Fruit fly (Drosophila melanogaster) whole organism, embryonic: ENCODE results near the gene CG32075.

Experiments used
- ATbp ChIP-seq: fragments of 200-800 bp; sonication (Bioruptor generic); optimal IDR thresholded peaks from 2 replicates; lab custom pipeline; 2017; ENCODE audit warnings: missing biosample characterization, mild to moderate bottlenecking, missing genetic modification characterization, missing genetic modification reagents
- CG1024 ChIP-seq: fragments of 200-800 bp; sonication (Bioruptor generic); IDR thresholded peaks from 2 replicates; pipeline ENCODE4 v1.3.6; 2022; ENCODE audit warnings: missing biosample characterization, missing genetic modification characterization
- CG12071 ChIP-seq: fragments of 200-800 bp; sonication (Bioruptor generic); optimal IDR thresholded peaks from 3 replicates; lab custom pipeline; 2018; ENCODE audit warnings: missing biosample characterization, mild to moderate bottlenecking, missing genetic modification characterization
- CG12104 ChIP-seq: fragments of 200-800 bp; sonication (Bioruptor generic); optimal IDR thresholded peaks from 3 replicates; lab custom pipeline; 2016; ENCODE audit warnings: missing biosample characterization, missing genetic modification characterization
- CG12659 ChIP-seq: fragments of 200-800 bp; sonication (Bioruptor generic); optimal IDR thresholded peaks from 3 replicates; lab custom pipeline; 2017; ENCODE audit warnings: mild to moderate bottlenecking, missing biosample characterization, missing genetic modification reagents, missing genetic modification characterization
- CG14014 ChIP-seq: fragments of 200-800 bp; sonication (Bioruptor generic); IDR thresholded peaks from 2 replicates; pipeline ENCODE4 v1.3.6; 2022; ENCODE audit warnings: missing biosample characterization, missing genetic modification characterization
- CG14667 ChIP-seq: fragments of 200-800 bp; sonication (Bioruptor generic); IDR thresholded peaks from 2 replicates; pipeline ENCODE4 v1.3.6; 2022; ENCODE audit warnings: missing biosample characterization, missing genetic modification characterization
- CG15011 ChIP-seq: fragments of 200-800 bp; sonication (Bioruptor generic); optimal IDR thresholded peaks from 3 replicates; lab custom pipeline; 2018; ENCODE audit warnings: missing biosample characterization, mild to moderate bottlenecking, missing genetic modification characterization
- CG15479 ChIP-seq: fragments of 200-800 bp; sonication (Bioruptor generic); optimal IDR thresholded peaks from 3 replicates; lab custom pipeline; 2019; ENCODE audit warnings: missing biosample characterization, mild to moderate bottlenecking, missing genetic modification characterization, moderate library complexity
- CG15696 ChIP-seq: fragments of 200-800 bp; sonication (Bioruptor generic); optimal IDR thresholded peaks from 2 replicates; lab custom pipeline; 2019; ENCODE audit warnings: missing biosample characterization, mild to moderate bottlenecking, missing genetic modification characterization, moderate library complexity
- CG1602 ChIP-seq: fragments of 200-800 bp; sonication (Bioruptor generic); optimal IDR thresholded peaks from 3 replicates; lab custom pipeline; 2016; ENCODE audit warnings: missing biosample characterization, missing genetic modification characterization
- CG18262 ChIP-seq: fragments of 200-800 bp; optimal IDR thresholded peaks from 3 replicates; lab custom pipeline; 2019; ENCODE audit warnings: missing biosample characterization, mild to moderate bottlenecking, missing genetic modification characterization, moderate library complexity
- CG18619 ChIP-seq: fragments of 200-800 bp; sonication (Bioruptor generic); optimal IDR thresholded peaks from 3 replicates; lab custom pipeline; 2017; ENCODE audit warnings: missing biosample characterization, mild to moderate bottlenecking, missing genetic modification characterization
- CG31441 ChIP-seq: fragments of 200-800 bp; sonication (Bioruptor generic); IDR thresholded peaks from 2 replicates; pipeline ENCODE4 v1.3.6; 2022; ENCODE audit warnings: missing biosample characterization, missing genetic modification characterization
- CG4424 ChIP-seq: fragments of 200-800 bp; sonication (Bioruptor generic); optimal IDR thresholded peaks from 3 replicates; lab custom pipeline; 2016; ENCODE audit warnings: missing biosample characterization, missing genetic modification characterization
- CG4854 ChIP-seq: fragments of 200-800 bp; sonication (Bioruptor generic); optimal IDR thresholded peaks from 2 replicates; lab custom pipeline; 2016; ENCODE audit warnings: missing biosample characterization, missing genetic modification characterization, inconsistent platforms
- CG6175 ChIP-seq: fragments of 200-800 bp; sonication (Bioruptor generic); IDR thresholded peaks from 3 replicates; pipeline ENCODE4 v1.3.6; 2022; ENCODE audit warnings: missing biosample characterization, missing genetic modification characterization
- CG6254 ChIP-seq: fragments of 200-800 bp; sonication (Bioruptor generic); optimal IDR thresholded peaks from 3 replicates; lab custom pipeline; 2017; ENCODE audit warnings: mild to moderate bottlenecking, missing biosample characterization, missing genetic modification reagents, missing genetic modification characterization
- CG6791 ChIP-seq: fragments of 200-800 bp; sonication (Bioruptor generic); IDR thresholded peaks from 3 replicates; pipeline ENCODE4 v1.3.6; 2022; ENCODE audit warnings: missing biosample characterization, missing genetic modification characterization; ENCODE audit not compliant: partially characterized antibody
- CG6813 ChIP-seq: fragments of 200-800 bp; sonication (Bioruptor generic); optimal IDR thresholded peaks from 2 replicates; lab custom pipeline; 2017; ENCODE audit warnings: missing biosample characterization, missing genetic modification characterization, mild to moderate bottlenecking, moderate library complexity, missing genetic modification reagents
- CG7372 ChIP-seq: fragments of 200-800 bp; sonication (Bioruptor generic); IDR thresholded peaks from 2 replicates; pipeline ENCODE4 v1.3.6; 2022; ENCODE audit warnings: missing biosample characterization, missing genetic modification characterization
- CG7556 ChIP-seq: fragments of 200-800 bp; sonication (Bioruptor generic); optimal IDR thresholded peaks from 2 replicates; lab custom pipeline; 2017; ENCODE audit warnings: missing biosample characterization, mild to moderate bottlenecking, missing genetic modification characterization
- CG7928 ChIP-seq: fragments of 200-800 bp; sonication (Bioruptor generic); optimal IDR thresholded peaks from 2 replicates; lab custom pipeline; 2017; ENCODE audit warnings: missing biosample characterization, mild to moderate bottlenecking, missing genetic modification characterization
- CG9215 ChIP-seq: fragments of 200-800 bp; sonication (Bioruptor generic); IDR thresholded peaks from 2 replicates; pipeline ENCODE4 v1.3.6; 2022; ENCODE audit warnings: missing biosample characterization, missing genetic modification characterization
- CG9797 ChIP-seq: fragments of 200-800 bp; sonication (Bioruptor generic); optimal IDR thresholded peaks from 3 replicates; lab custom pipeline; 2018; ENCODE audit warnings: missing biosample characterization, mild to moderate bottlenecking, missing genetic modification characterization
- Dip3 ChIP-seq: fragments of 200-800 bp; sonication (Bioruptor generic); optimal IDR thresholded peaks from 3 replicates; lab custom pipeline; 2016; ENCODE audit warnings: missing biosample characterization, missing genetic modification characterization
- Fer2 ChIP-seq: fragments of 200-800 bp; sonication (Bioruptor generic); optimal IDR thresholded peaks from 2 replicates; lab custom pipeline; 2018; ENCODE audit warnings: missing biosample characterization, mild to moderate bottlenecking, missing genetic modification characterization, moderate library complexity
- Med ChIP-seq: fragments of 200-800 bp; sonication (Bioruptor generic); peaks from one replicate; lab custom pipeline; 2016; ENCODE audit warnings: missing biosample characterization, missing genetic modification characterization, mild to moderate bottlenecking, inconsistent platforms, moderate library complexity
- NFAT ChIP-seq: fragments of 200-800 bp; sonication (Bioruptor generic); IDR thresholded peaks from 2 replicates; pipeline ENCODE4 v1.3.6; 2022; ENCODE audit warnings: missing biosample characterization, missing genetic modification characterization
- Oaz ChIP-seq: fragments of 200-800 bp; sonication (Bioruptor generic); IDR thresholded peaks from 2 replicates; pipeline ENCODE4 v1.3.6; 2022; ENCODE audit warnings: missing biosample characterization, missing genetic modification characterization
- Rfx ChIP-seq: fragments of 200-800 bp; sonication (Bioruptor generic); IDR thresholded peaks from 2 replicates; pipeline ENCODE4 v1.3.6; 2022; ENCODE audit warnings: missing biosample characterization, missing genetic modification characterization
- Sry-δ ChIP-seq: fragments of 200-800 bp; sonication (Bioruptor generic); optimal IDR thresholded peaks from 2 replicates; lab custom pipeline; 2016; ENCODE audit warnings: missing biosample characterization, missing genetic modification characterization
- Taf1 ChIP-seq: fragments of 200-800 bp; sonication (Bioruptor generic); IDR thresholded peaks from 2 replicates; pipeline ENCODE4 v1.3.6; 2022; ENCODE audit warnings: missing biosample characterization, missing genetic modification characterization
- Tbp ChIP-seq: fragments of >200 bp; optimal IDR thresholded peaks from 2 replicates; lab custom pipeline; 2018; ENCODE audit warnings: missing biosample characterization, missing genetic modification characterization
- amos ChIP-seq: fragments of 200-800 bp; sonication (Bioruptor generic); IDR thresholded peaks from 2 replicates; pipeline ENCODE4 v1.3.6; 2022; ENCODE audit warnings: missing biosample characterization, missing genetic modification characterization; ENCODE audit not compliant: partially characterized antibody
- bbx ChIP-seq: fragments of 200-800 bp; sonication (Bioruptor generic); IDR thresholded peaks from 2 replicates; pipeline ENCODE4 v1.3.6; 2022; ENCODE audit warnings: missing biosample characterization, missing genetic modification characterization; ENCODE audit not compliant: partially characterized antibody
- cg ChIP-seq: fragments of 200-800 bp; sonication (Bioruptor generic); optimal IDR thresholded peaks from 3 replicates; lab custom pipeline; 2019; ENCODE audit warnings: missing biosample characterization, mild to moderate bottlenecking, missing genetic modification characterization, moderate library complexity
- ems ChIP-seq: fragments of 200-800 bp; sonication (Bioruptor generic); optimal IDR thresholded peaks from 3 replicates; lab custom pipeline; 2016; ENCODE audit warnings: missing biosample characterization, missing genetic modification characterization
- fd96Cb ChIP-seq: fragments of 200-800 bp; sonication (Bioruptor generic); optimal IDR thresholded peaks from 2 replicates; lab custom pipeline; 2018; ENCODE audit warnings: missing biosample characterization, mild to moderate bottlenecking, missing genetic modification characterization, moderate library complexity
- gem ChIP-seq: fragments of 200-800 bp; sonication (Bioruptor generic); optimal IDR thresholded peaks from 2 replicates; lab custom pipeline; 2019; ENCODE audit warnings: missing biosample characterization, mild to moderate bottlenecking, missing genetic modification characterization, moderate library complexity
- kah ChIP-seq: fragments of 200-800 bp; sonication (Bioruptor generic); optimal IDR thresholded peaks from 2 replicates; lab custom pipeline; 2018; ENCODE audit warnings: missing biosample characterization, mild to moderate bottlenecking, missing genetic modification characterization
- ken ChIP-seq: fragments of 200-800 bp; sonication (Bioruptor generic); IDR thresholded peaks from 3 replicates; pipeline ENCODE4 v1.3.6; 2022; ENCODE audit warnings: missing biosample characterization, missing genetic modification characterization
- lab ChIP-seq: fragments of 200-800 bp; sonication (Bioruptor generic); optimal IDR thresholded peaks from 3 replicates; lab custom pipeline; 2017; ENCODE audit warnings: missing biosample characterization, missing genetic modification characterization, mild to moderate bottlenecking, moderate library complexity, missing genetic modification reagents
- mirr ChIP-seq: fragments of 200-800 bp; sonication (Bioruptor generic); optimal IDR thresholded peaks from 3 replicates; lab custom pipeline; 2018; ENCODE audit warnings: missing biosample characterization, mild to moderate bottlenecking, missing genetic modification characterization
- oc ChIP-seq: fragments of 200-800 bp; sonication (Bioruptor generic); optimal IDR thresholded peaks from 2 replicates; lab custom pipeline; 2018; ENCODE audit warnings: missing biosample characterization, mild to moderate bottlenecking, missing genetic modification characterization, moderate library complexity
- sd ChIP-seq: fragments of 200-800 bp; sonication (Bioruptor generic); optimal IDR thresholded peaks from 3 replicates; lab custom pipeline; 2018; ENCODE audit warnings: missing biosample characterization, mild to moderate bottlenecking, missing genetic modification characterization, moderate library complexity
- slou ChIP-seq: fragments of 200-800 bp; sonication (Bioruptor generic); optimal IDR thresholded peaks from 3 replicates; lab custom pipeline; 2016; ENCODE audit warnings: missing biosample characterization, missing genetic modification characterization
- sna ChIP-seq: fragments of 200-800 bp; sonication (Bioruptor generic); IDR thresholded peaks from 2 replicates; pipeline ENCODE4 v1.3.6; 2022; ENCODE audit warnings: missing biosample characterization, missing genetic modification characterization; ENCODE audit not compliant: partially characterized antibody
- sqz ChIP-seq: fragments of 200-800 bp; sonication (Bioruptor generic); optimal IDR thresholded peaks from 3 replicates; lab custom pipeline; 2018; ENCODE audit warnings: missing biosample characterization, mild to moderate bottlenecking, missing genetic modification characterization
- yki ChIP-seq: fragments of >200 bp; optimal IDR thresholded peaks from 3 replicates; lab custom pipeline; 2018

The CG32075 gene

dm6 chr3L:11089805-11090440 is 25.2 kb upstream of the CG32075 start (continued):
- TF ChIP-seq Sry-δ (GFP tag; lab: Kevin White, UChicago) (peak; percentile 35), CG1602 (GFP tag; lab: Kevin White, UChicago) (peak; percentile 87), CG15696 (tag; lab: Kevin White, UChicago) (peak; percentile 93), CG12104 (GFP tag; lab: Kevin White, UChicago) (peak; percentile 87), Fer2 (tag; lab: Kevin White, UChicago) (no peak), Dip3 (GFP tag; lab: Kevin White, UChicago) (peak; percentile 35), Med (GFP tag; lab: Kevin White, UChicago) (peak; percentile 86), CG1024 (GFP tag; lab: Robert Waterston, UW) (peak; percentile 84), amos (GFP tag; lab: Robert Waterston, UW) (no peak), kah (GFP tag; lab: Kevin White, UChicago) (peak; percentile 82), CG6813 (GFP tag; lab: Kevin White, UChicago) (peak; percentile 85), CG7556 (GFP tag; lab: Kevin White, UChicago) (peak; percentile 98), CG7928 (GFP tag; lab: Kevin White, UChicago) (peak; percentile 14), CG4424 (GFP tag; lab: Kevin White, UChicago) (peak; percentile 94), sna (GFP tag; lab: Robert Waterston, UW) (no peak), fd96Cb (peak; percentile 89), Rfx (peak; percentile 58), slou (peak; percentile 40), CG18619 (GFP tag; lab: Kevin White, UChicago) (peak; percentile 93), ems (GFP tag; lab: Kevin White, UChicago) (peak; percentile 87), CG14667 (GFP tag; lab: Robert Waterston, UW) (peak; percentile 67; the same call in 1 of the 2 replicates), Taf1 (GFP tag; lab: Robert Waterston, UW) (0 out of 2 replicates have a peak, but pooled peaks have one; percentile 15), CG7372 (GFP tag; lab: Robert Waterston, UW) (peak; percentile 72; the same call in 1 of the 2 replicates), CG6175 (GFP tag; lab: Robert Waterston, UW) (no peak), CG15479 (GFP tag; lab: Kevin White, UChicago) (peak; percentile 82), oc (tag; lab: Kevin White, UChicago) (peak; percentile 81), CG14014 (peak; percentile 77), CG4854 (GFP tag; lab: Kevin White, UChicago) (peak; percentile 73)

- TF ChIP-seq Oaz (GFP tag; lab: Robert Waterston, UW) (no peak), mirr (GFP tag; lab: Kevin White, UChicago) (peak; percentile 80), CG31441 (no peak), CG12071 (GFP tag; lab: Kevin White, UChicago) (peak; percentile 50), CG18262 (tag; lab: Kevin White, UChicago) (no peak), CG15011 (no peak), NFAT (GFP tag; lab: Robert Waterston, UW) (no peak), CG6254 (GFP tag; lab: Kevin White, UChicago) (no peak), CG9797 (no peak), CG12659 (GFP tag; lab: Kevin White, UChicago) (no peak), gem (tag; lab: Kevin White, UChicago) (no peak), sqz (GFP tag; lab: Kevin White, UChicago) (no peak), cg (GFP tag; lab: Kevin White, UChicago) (peak; percentile 46), lab (GFP tag; lab: Kevin White, UChicago) (peak; percentile 28), bbx (no peak), ken (GFP tag; lab: Robert Waterston, UW) (no peak), yki (lab: Kevin White, UChicago) (no peak), ATbp (GFP tag; lab: Kevin White, UChicago) (peak; percentile 12), Tbp (GFP tag; lab: Kevin White, UChicago) (no peak), CG6791 (GFP tag; lab: Robert Waterston, UW) (no peak), sd (tag; lab: Kevin White, UChicago) (peak; percentile 75), CG9215 (GFP tag; lab: Robert Waterston, UW) (no peak)
Measured at dm6 chr3L:11085810-11086209, 21.1 kb upstream of the CG32075 start.
